Fruit fly (Drosophila melanogaster) whole organism, embryonic: ENCODE results near the gene CG42758.

Experiments
- Asciz ChIP-seq: fragments of 200-800 bp; sonication (Bioruptor generic); optimal IDR thresholded peaks from 2 replicates; lab custom pipeline; 2017; ENCODE audit warnings: missing biosample characterization, mild to moderate bottlenecking, missing genetic modification characterization, missing genetic modification reagents
- B-H2 ChIP-seq: fragments of 200-800 bp; sonication (Bioruptor generic); optimal IDR thresholded peaks from 2 replicates; lab custom pipeline; 2018; ENCODE audit warnings: missing biosample characterization, mild to moderate bottlenecking, missing genetic modification characterization
- C15 ChIP-seq: fragments of 200-800 bp; sonication (Bioruptor generic); IDR thresholded peaks from 3 replicates; pipeline ENCODE4 v1.3.6; 2022; ENCODE audit warnings: missing biosample characterization, missing genetic modification characterization
- CG10959 ChIP-seq: fragments of 200-800 bp; sonication (Bioruptor generic); IDR thresholded peaks from 2 replicates; pipeline ENCODE4 v1.3.6; 2022; ENCODE audit warnings: missing biosample characterization, missing genetic modification characterization
- CG11723 ChIP-seq: fragments of 200-800 bp; sonication (Bioruptor generic); optimal IDR thresholded peaks from 2 replicates; lab custom pipeline; 2017; ENCODE audit warnings: missing biosample characterization, mild to moderate bottlenecking, missing genetic modification characterization
- CG13775 ChIP-seq: fragments of 200-800 bp; sonication (Bioruptor generic); optimal IDR thresholded peaks from 3 replicates; lab custom pipeline; 2017; ENCODE audit warnings: missing biosample characterization, mild to moderate bottlenecking, missing genetic modification characterization
- CG14014 ChIP-seq: fragments of 200-800 bp; sonication (Bioruptor generic); IDR thresholded peaks from 2 replicates; pipeline ENCODE4 v1.3.6; 2022; ENCODE audit warnings: missing biosample characterization, missing genetic modification characterization
- CG1603 ChIP-seq: fragments of 200-800 bp; sonication (Bioruptor generic); optimal IDR thresholded peaks from 2 replicates; lab custom pipeline; 2019; ENCODE audit warnings: missing biosample characterization, mild to moderate bottlenecking, missing genetic modification characterization, moderate library complexity
- CG16863 ChIP-seq: fragments of 200-800 bp; sonication (Bioruptor generic); optimal IDR thresholded peaks from 3 replicates; lab custom pipeline; 2016; ENCODE audit warnings: missing biosample characterization, missing genetic modification characterization
- CG2116 ChIP-seq: fragments of 200-800 bp; sonication (Bioruptor generic); optimal IDR thresholded peaks from 3 replicates; lab custom pipeline; 2018; ENCODE audit warnings: missing biosample characterization, mild to moderate bottlenecking, missing genetic modification characterization
- CG2129 ChIP-seq: fragments of 200-800 bp; sonication (Bioruptor generic); IDR thresholded peaks from 2 replicates; pipeline ENCODE4 v1.3.6; 2022; ENCODE audit warnings: missing biosample characterization, missing genetic modification characterization; ENCODE audit not compliant: partially characterized antibody
- CG2199 ChIP-seq: fragments of 200-800 bp; sonication (Bioruptor generic); IDR thresholded peaks from 3 replicates; pipeline ENCODE4 v1.3.6; 2022; ENCODE audit warnings: missing biosample characterization, missing genetic modification characterization
- CG30431 ChIP-seq: fragments of 200-800 bp; sonication (Bioruptor generic); optimal IDR thresholded peaks from 2 replicates; lab custom pipeline; 2017; ENCODE audit warnings: missing biosample characterization, missing genetic modification characterization
- CG3065 ChIP-seq: fragments of 200-800 bp; sonication (Bioruptor generic); optimal IDR thresholded peaks from 2 replicates; lab custom pipeline; 2016; ENCODE audit warnings: missing biosample characterization, missing genetic modification characterization
- CG4424 ChIP-seq: fragments of 200-800 bp; sonication (Bioruptor generic); optimal IDR thresholded peaks from 3 replicates; lab custom pipeline; 2016; ENCODE audit warnings: missing biosample characterization, missing genetic modification characterization
- CG4617 ChIP-seq: fragments of 200-800 bp; sonication (Bioruptor generic); optimal IDR thresholded peaks from 3 replicates; lab custom pipeline; 2016; ENCODE audit warnings: missing biosample characterization, missing genetic modification characterization, borderline replicate concordance
- CG5953 ChIP-seq: fragments of 200-800 bp; sonication (Bioruptor generic); IDR thresholded peaks from 2 replicates; pipeline ENCODE4 v1.3.6; 2022; ENCODE audit warnings: missing biosample characterization, missing genetic modification characterization
- CG7745 ChIP-seq: fragments of 200-800 bp; sonication (Bioruptor generic); optimal IDR thresholded peaks from 2 replicates; lab custom pipeline; 2018; ENCODE audit warnings: missing biosample characterization, mild to moderate bottlenecking, missing genetic modification characterization, moderate library complexity
- CG7786 ChIP-seq: fragments of 200-800 bp; sonication (Bioruptor generic); optimal IDR thresholded peaks from 2 replicates; lab custom pipeline; 2016; ENCODE audit warnings: missing biosample characterization, missing genetic modification characterization
- CG9797 ChIP-seq: fragments of 200-800 bp; sonication (Bioruptor generic); optimal IDR thresholded peaks from 3 replicates; lab custom pipeline; 2018; ENCODE audit warnings: missing biosample characterization, mild to moderate bottlenecking, missing genetic modification characterization
- Chrac-16 ChIP-seq: fragments of 200-800 bp; sonication (Bioruptor generic); optimal IDR thresholded peaks from 3 replicates; lab custom pipeline; 2016; ENCODE audit warnings: missing biosample characterization, missing genetic modification characterization
- Drgx ChIP-seq: fragments of 200-800 bp; sonication (Bioruptor generic); IDR thresholded peaks from 2 replicates; pipeline ENCODE4 v1.3.6; 2022; ENCODE audit warnings: missing biosample characterization, missing genetic modification characterization
- Fer1 ChIP-seq: fragments of 200-800 bp; sonication (Bioruptor generic); optimal IDR thresholded peaks from 2 replicates; lab custom pipeline; 2017; ENCODE audit warnings: missing biosample characterization, mild to moderate bottlenecking, missing genetic modification characterization
- Fer2 ChIP-seq: fragments of 200-800 bp; sonication (Bioruptor generic); optimal IDR thresholded peaks from 2 replicates; lab custom pipeline; 2018; ENCODE audit warnings: missing biosample characterization, mild to moderate bottlenecking, missing genetic modification characterization, moderate library complexity
- GATAe ChIP-seq: fragments of 200-800 bp; sonication (Bioruptor generic); conservative IDR thresholded peaks from 2 replicates; pipeline ENCODE4 v1.3.6; 2022; ENCODE audit warnings: missing biosample characterization, missing genetic modification characterization
- HLH54F ChIP-seq: fragments of 200-800 bp; sonication (Bioruptor generic); optimal IDR thresholded peaks from 3 replicates; lab custom pipeline; 2016; ENCODE audit warnings: missing biosample characterization, missing genetic modification characterization
- HLHmδ ChIP-seq: fragments of 200-800 bp; sonication (Bioruptor generic); optimal IDR thresholded peaks from 2 replicates; lab custom pipeline; 2018; ENCODE audit warnings: missing biosample characterization, mild to moderate bottlenecking, missing genetic modification characterization, moderate library complexity
- Hmx ChIP-seq: fragments of 200-800 bp; sonication (Bioruptor generic); optimal IDR thresholded peaks from 2 replicates; lab custom pipeline; 2016; ENCODE audit warnings: missing biosample characterization, missing genetic modification characterization
- MESR4 ChIP-seq: fragments of 200-800 bp; sonication (Bioruptor generic); optimal IDR thresholded peaks from 2 replicates; lab custom pipeline; 2018; ENCODE audit warnings: missing biosample characterization, mild to moderate bottlenecking, missing genetic modification characterization, moderate library complexity
- Mes4 ChIP-seq: fragments of 200-800 bp; sonication (Bioruptor generic); optimal IDR thresholded peaks from 2 replicates; lab custom pipeline; 2016; ENCODE audit warnings: missing biosample characterization, missing genetic modification characterization
- Myb ChIP-seq: fragments of 200-800 bp; sonication (Bioruptor generic); optimal IDR thresholded peaks from 2 replicates; lab custom pipeline; 2016; ENCODE audit warnings: missing biosample characterization, missing genetic modification characterization
- NC2β ChIP-seq: fragments of 200-800 bp; sonication (Bioruptor generic); optimal IDR thresholded peaks from 2 replicates; lab custom pipeline; 2016; ENCODE audit warnings: missing biosample characterization, missing genetic modification characterization
- Six4 ChIP-seq: fragments of 200-800 bp; sonication (Bioruptor generic); optimal IDR thresholded peaks from 2 replicates; lab custom pipeline; 2016; ENCODE audit warnings: missing biosample characterization, missing genetic modification characterization
- bbx ChIP-seq: fragments of 200-800 bp; sonication (Bioruptor generic); IDR thresholded peaks from 2 replicates; pipeline ENCODE4 v1.3.6; 2022; ENCODE audit warnings: missing biosample characterization, missing genetic modification characterization; ENCODE audit not compliant: partially characterized antibody
- caup ChIP-seq: fragments of 200-800 bp; sonication (Bioruptor generic); optimal IDR thresholded peaks from 3 replicates; lab custom pipeline; 2017; ENCODE audit warnings: missing biosample characterization, mild to moderate bottlenecking, missing genetic modification characterization, moderate library complexity; ENCODE audit not compliant: severe bottlenecking
- crol ChIP-seq: fragments of 200-800 bp; sonication (Bioruptor generic); IDR thresholded peaks from 2 replicates; pipeline ENCODE4 v1.3.6; 2022; ENCODE audit warnings: missing biosample characterization, missing genetic modification characterization
- da ChIP-seq: fragments of 200-800 bp; sonication (Bioruptor generic); optimal IDR thresholded peaks from 2 replicates; lab custom pipeline; 2016; ENCODE audit warnings: missing biosample characterization, missing genetic modification characterization
- dmrt99B ChIP-seq: fragments of 200-800 bp; sonication (Bioruptor generic); optimal IDR thresholded peaks from 2 replicates; lab custom pipeline; 2018; ENCODE audit warnings: missing biosample characterization, mild to moderate bottlenecking, missing genetic modification characterization, moderate library complexity
- exex ChIP-seq: fragments of 200-800 bp; sonication (Bioruptor generic); optimal IDR thresholded peaks from 4 replicates; lab custom pipeline; 2018; ENCODE audit warnings: missing biosample characterization, mild to moderate bottlenecking, missing genetic modification characterization, moderate library complexity
- fd96Cb ChIP-seq: fragments of 200-800 bp; sonication (Bioruptor generic); optimal IDR thresholded peaks from 2 replicates; lab custom pipeline; 2018; ENCODE audit warnings: missing biosample characterization, mild to moderate bottlenecking, missing genetic modification characterization, moderate library complexity
- gcm ChIP-seq: fragments of 200-800 bp; sonication (Bioruptor generic); optimal IDR thresholded peaks from 2 replicates; lab custom pipeline; 2019; ENCODE audit warnings: missing biosample characterization, mild to moderate bottlenecking, missing genetic modification characterization, moderate library complexity
- gem ChIP-seq: fragments of 200-800 bp; sonication (Bioruptor generic); optimal IDR thresholded peaks from 2 replicates; lab custom pipeline; 2019; ENCODE audit warnings: missing biosample characterization, mild to moderate bottlenecking, missing genetic modification characterization, moderate library complexity
- grau ChIP-seq: fragments of 200-800 bp; optimal IDR thresholded peaks from 3 replicates; lab custom pipeline; 2019; ENCODE audit warnings: missing biosample characterization, mild to moderate bottlenecking, missing genetic modification characterization, moderate library complexity
- kni ChIP-seq: fragments of 200-800 bp; sonication (Bioruptor generic); optimal IDR thresholded peaks from 3 replicates; lab custom pipeline; 2017; ENCODE audit warnings: mild to moderate bottlenecking, missing biosample characterization, missing genetic modification reagents, missing genetic modification characterization
- lbe ChIP-seq: fragments of 200-800 bp; sonication (Bioruptor generic); optimal IDR thresholded peaks from 2 replicates; lab custom pipeline; 2016; ENCODE audit warnings: missing biosample characterization, mild to moderate bottlenecking, missing genetic modification characterization
- phol ChIP-seq: fragments of 200-800 bp; sonication (Bioruptor generic); optimal IDR thresholded peaks from 3 replicates; lab custom pipeline; 2018; ENCODE audit warnings: missing biosample characterization, mild to moderate bottlenecking, missing genetic modification characterization, moderate library complexity
- salm ChIP-seq: fragments of 200-800 bp; sonication (Bioruptor generic); optimal IDR thresholded peaks from 2 replicates; lab custom pipeline; 2018; ENCODE audit warnings: missing biosample characterization, mild to moderate bottlenecking, missing genetic modification characterization
- tup ChIP-seq: fragments of 200-800 bp; sonication (Bioruptor generic); optimal IDR thresholded peaks from 2 replicates; lab custom pipeline; 2016; ENCODE audit warnings: missing biosample characterization, mild to moderate bottlenecking, missing genetic modification characterization, moderate library complexity
- wor ChIP-seq: fragments of 200-800 bp; sonication (Bioruptor generic); IDR thresholded peaks from 2 replicates; pipeline ENCODE4 v1.3.6; 2022; ENCODE audit warnings: missing biosample characterization, missing genetic modification characterization

Gene CG42758

DNA sequence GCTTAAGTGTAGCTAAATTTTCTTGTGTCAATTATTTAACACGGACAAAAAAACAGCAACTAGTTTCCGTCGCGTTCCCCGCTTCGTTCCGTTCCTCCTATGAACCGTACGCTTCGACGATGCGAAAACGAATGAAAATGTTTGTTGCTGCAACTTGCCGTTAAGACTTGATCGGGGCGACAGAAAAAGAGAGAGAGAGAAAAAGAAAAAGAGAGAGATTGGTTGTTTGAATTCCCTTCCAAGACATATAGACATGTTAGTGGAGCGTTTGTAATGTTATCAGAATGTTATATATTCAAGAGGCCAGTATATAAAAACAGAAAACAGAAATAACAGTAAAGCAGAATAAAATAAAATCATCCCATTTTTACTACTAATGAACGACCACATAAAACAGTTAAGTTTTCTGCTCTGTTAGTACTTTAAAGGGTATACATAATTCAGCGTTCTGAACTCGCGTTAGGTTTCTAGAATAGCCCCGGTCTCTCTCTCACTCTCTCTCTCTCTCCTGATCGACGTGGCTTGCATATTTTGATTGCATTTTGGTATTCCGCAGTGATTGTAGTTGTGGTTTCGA, 16.3 kb upstream of the CG42758 start, which contains the start of gene Gbs-70E (continued):
- TF ChIP-seq gcm (GFP tag; lab: Kevin White, UChicago) (peak; percentile 94), Hmx (peak; percentile 70), Drgx (GFP tag; lab: Robert Waterston, UW) (peak; percentile 92), Myb (GFP tag; lab: Kevin White, UChicago) (peak; percentile 80), HLH54F (peak; percentile 85), fd96Cb (tag; lab: Kevin White, UChicago) (peak; percentile 82), Asciz (GFP tag; lab: Kevin White, UChicago) (peak; percentile 91), Fer1 (peak; percentile 93), grau (tag; lab: Kevin White, UChicago) (peak; percentile 93), caup (GFP tag; lab: Kevin White, UChicago) (peak; percentile 87), GATAe (peak; percentile 75; the same call in 1 of the 2 replicates), MESR4 (GFP tag; lab: Kevin White, UChicago) (peak; percentile 13), CG2116 (GFP tag; lab: Kevin White, UChicago) (peak; percentile 73), Fer2 (tag; lab: Kevin White, UChicago) (peak; percentile 69), CG16863 (peak; percentile 93), kni (GFP tag; lab: Kevin White, UChicago) (peak; percentile 38), phol (tag; lab: Kevin White, UChicago) (peak; percentile 91), da (GFP tag; lab: Kevin White, UChicago) (peak; percentile 85), CG4617 (GFP tag; lab: Kevin White, UChicago) (peak; percentile 83), CG3065 (peak; percentile 70), NC2β (peak; percentile 90), bbx (GFP tag; lab: Robert Waterston, UW) (peak; percentile 60; the same call in 1 of the 2 replicates), CG4424 (peak; percentile 94), Six4 (peak; percentile 88), crol (GFP tag; lab: Robert Waterston, UW) (peak; percentile 34; the same call in 1 of the 2 replicates), CG30431 (GFP tag; lab: Kevin White, UChicago) (peak; percentile 67), CG11723 (GFP tag; lab: Kevin White, UChicago) (peak; percentile 83), gem (tag; lab: Kevin White, UChicago) (peak; percentile 96), exex (tag; lab: Kevin White, UChicago) (peak; percentile 78), CG2129 (GFP tag; lab: Robert Waterston, UW) (no peak), C15 (GFP tag; lab: Robert Waterston, UW) (peak; percentile 78; the same call in 1 of the 3 replicates), CG1603 (tag; lab: Kevin White, UChicago) (peak; percentile 74), wor (GFP tag; lab: Robert Waterston, UW) (peak; percentile 87), CG7745 (tag; lab: Kevin White, UChicago) (peak; percentile 61), B-H2 (GFP tag; lab: Kevin White, UChicago) (peak; percentile 81), tup (GFP tag; lab: Kevin White, UChicago) (peak; percentile 27), CG7786 (peak; percentile 90), Chrac-16 (GFP tag; lab: Kevin White, UChicago) (peak; percentile 93), Mes4 (GFP tag; lab: Kevin White, UChicago) (peak; percentile 88), CG2199 (GFP tag; lab: Robert Waterston, UW) (peak; percentile 93), lbe (peak; percentile 94), CG5953 (GFP tag; lab: Robert Waterston, UW) (peak; percentile 68; the same call in 1 of the 2 replicates), CG13775 (GFP tag; lab: Kevin White, UChicago) (peak; percentile 93), CG10959 (GFP tag; lab: Robert Waterston, UW) (no peak; the same call in 1 of the 2 replicates), CG14014 (GFP tag; lab: Robert Waterston, UW) (peak; percentile 90), CG9797 (GFP tag; lab: Kevin White, UChicago) (peak; percentile 10), salm (tag; lab: Kevin White, UChicago) (peak; percentile 93), HLHmδ (GFP tag; lab: Kevin White, UChicago) (peak; percentile 64), dmrt99B (tag; lab: Kevin White, UChicago) (peak; percentile 92)
